Fruit fly (Drosophila melanogaster) whole organism, pupa: ENCODE measurements around the gene mdlc.

Experiments
- CG10348 ChIP-seq: fragments of 200-800 bp; sonication (Bioruptor generic); IDR thresholded peaks from 2 replicates; pipeline ENCODE4 v1.3.6; 2022; ENCODE audit warnings: missing biosample characterization, missing genetic modification characterization
- CG12605 ChIP-seq: fragments of 200-800 bp; sonication (Bioruptor generic); IDR thresholded peaks from 2 replicates; pipeline ENCODE4 v1.3.6; 2022; ENCODE audit warnings: missing biosample characterization, missing genetic modification characterization
- CG13204 ChIP-seq: fragments of 200-800 bp; sonication (Bioruptor generic); optimal IDR thresholded peaks from 2 replicates; lab custom pipeline; 2018; ENCODE audit warnings: missing biosample characterization, mild to moderate bottlenecking, missing genetic modification characterization, moderate library complexity
- CG14655 ChIP-seq: fragments of 200-800 bp; sonication (Bioruptor generic); optimal IDR thresholded peaks from 3 replicates; lab custom pipeline; 2017; ENCODE audit warnings: mild to moderate bottlenecking, missing biosample characterization, missing genetic modification reagents, missing genetic modification characterization
- CG15710 ChIP-seq: fragments of 200-800 bp; sonication (Bioruptor generic); optimal IDR thresholded peaks from 2 replicates; lab custom pipeline; 2018; ENCODE audit warnings: missing biosample characterization, mild to moderate bottlenecking, missing genetic modification characterization, moderate library complexity
- CG17806 ChIP-seq: fragments of 200-800 bp; sonication (Bioruptor generic); optimal IDR thresholded peaks from 2 replicates; lab custom pipeline; 2018; ENCODE audit warnings: missing biosample characterization, mild to moderate bottlenecking, missing genetic modification characterization, moderate library complexity
- CG32121 ChIP-seq: fragments of 200-800 bp; sonication (Bioruptor generic); IDR thresholded peaks from 2 replicates; pipeline ENCODE4 v1.3.6; 2022; ENCODE audit warnings: missing biosample characterization, missing genetic modification characterization
- CG34367 ChIP-seq: fragments of 200-800 bp; sonication (Bioruptor generic); optimal IDR thresholded peaks from 2 replicates; lab custom pipeline; 2018; ENCODE audit warnings: missing biosample characterization, mild to moderate bottlenecking, missing genetic modification characterization
- CG4496 ChIP-seq: fragments of 200-800 bp; sonication (Bioruptor generic); IDR thresholded peaks from 3 replicates; pipeline ENCODE4 v1.3.6; 2022; ENCODE audit warnings: missing biosample characterization, missing genetic modification characterization
- CG8159 ChIP-seq: fragments of 200-800 bp; sonication (Bioruptor generic); optimal IDR thresholded peaks from 3 replicates; lab custom pipeline; 2018; ENCODE audit warnings: missing biosample characterization, mild to moderate bottlenecking, missing genetic modification characterization, moderate library complexity
- CG8301 ChIP-seq: fragments of 200-800 bp; sonication (Bioruptor generic); optimal IDR thresholded peaks from 2 replicates; lab custom pipeline; 2018; ENCODE audit warnings: missing biosample characterization, mild to moderate bottlenecking, missing genetic modification characterization
- CG9948 ChIP-seq: fragments of 200-800 bp; sonication (Bioruptor generic); optimal IDR thresholded peaks from 2 replicates; lab custom pipeline; 2018; ENCODE audit warnings: missing biosample characterization, mild to moderate bottlenecking, missing genetic modification characterization, moderate library complexity
- D1 ChIP-seq: fragments of 200-800 bp; sonication (Bioruptor generic); optimal IDR thresholded peaks from 2 replicates; lab custom pipeline; 2018; ENCODE audit warnings: missing biosample characterization, mild to moderate bottlenecking, missing genetic modification characterization, moderate library complexity
- EcR ChIP-seq: fragments of 200-800 bp; sonication (Bioruptor generic); optimal IDR thresholded peaks from 3 replicates; lab custom pipeline; 2019; ENCODE audit warnings: missing biosample characterization, missing genetic modification characterization, mild to moderate bottlenecking, moderate library complexity, missing genetic modification reagents
- Ets98B ChIP-seq: fragments of 200-800 bp; sonication (Bioruptor generic); IDR thresholded peaks from 2 replicates; pipeline ENCODE4 v1.3.6; 2022; ENCODE audit warnings: missing biosample characterization, missing genetic modification characterization
- Pif1A ChIP-seq: fragments of 200-800 bp; sonication (Bioruptor generic); optimal IDR thresholded peaks from 3 replicates; lab custom pipeline; 2016; ENCODE audit warnings: missing biosample characterization, missing genetic modification characterization
- Pif1B ChIP-seq: fragments of 200-800 bp; sonication (Bioruptor generic); optimal IDR thresholded peaks from 3 replicates; lab custom pipeline; 2016; ENCODE audit warnings: missing biosample characterization, missing genetic modification characterization
- Snoo ChIP-seq: fragments of 200-800 bp; sonication (Bioruptor generic); optimal IDR thresholded peaks from 3 replicates; lab custom pipeline; 2017; ENCODE audit warnings: missing biosample characterization, mild to moderate bottlenecking, missing genetic modification characterization, inconsistent platforms
- fd96Ca ChIP-seq: fragments of 200-800 bp; sonication (Bioruptor generic); IDR thresholded peaks from 3 replicates; pipeline ENCODE4 v1.3.6; 2022; ENCODE audit warnings: missing biosample characterization, missing genetic modification characterization
- gl ChIP-seq: fragments of 200-800 bp; sonication (Bioruptor generic); optimal IDR thresholded peaks from 2 replicates; lab custom pipeline; 2018; ENCODE audit warnings: missing biosample characterization, mild to moderate bottlenecking, missing genetic modification characterization
- rn ChIP-seq: fragments of 200-800 bp; sonication (Bioruptor generic); IDR thresholded peaks from 2 replicates; pipeline ENCODE4 v1.3.6; 2022; ENCODE audit warnings: missing biosample characterization, missing genetic modification characterization

Gene mdlc

dm6 chr3R:20057501-20057900, at the start of gene mdlc:
Gene mdlc (plus strand): TSS chr3R:20057748.
- TF ChIP-seq CG8159 (tag; lab: Kevin White, UChicago) (no peak), CG13204 (GFP tag; lab: Kevin White, UChicago) (no peak), CG14655 (GFP tag; lab: Kevin White, UChicago) (no peak), CG9948 (tag; lab: Kevin White, UChicago) (no peak), Ets98B (GFP tag; lab: Robert Waterston, UW) (no peak), CG17806 (tag; lab: Kevin White, UChicago) (no peak), EcR (GFP tag; lab: Kevin White, UChicago) (no peak), rn (GFP tag; lab: Robert Waterston, UW) (no peak), CG32121 (GFP tag; lab: Robert Waterston, UW) (no peak), Pif1A (GFP tag; lab: Kevin White, UChicago) (no peak), CG4496 (GFP tag; lab: Robert Waterston, UW) (no peak), gl (tag; lab: Kevin White, UChicago) (no peak), CG34367 (tag; lab: Kevin White, UChicago) (no peak), D1 (tag; lab: Kevin White, UChicago) (no peak), fd96Ca (GFP tag; lab: Robert Waterston, UW) (no peak), Pif1B (GFP tag; lab: Kevin White, UChicago) (no peak), CG12605 (GFP tag; lab: Robert Waterston, UW) (no peak), CG10348 (no peak), Snoo (tag; lab: Kevin White, UChicago) (no peak), CG8301 (tag; lab: Kevin White, UChicago) (no peak)

- TF ChIP-seq Pif1B (GFP tag; lab: Kevin White, UChicago) (no peak), EcR (GFP tag; lab: Kevin White, UChicago) (no peak), fd96Ca (GFP tag; lab: Robert Waterston, UW) (no peak), D1 (tag; lab: Kevin White, UChicago) (no peak), CG12605 (GFP tag; lab: Robert Waterston, UW) (peak; percentile 5; the same call in 1 of the 2 replicates), CG4496 (GFP tag; lab: Robert Waterston, UW) (peak; percentile 50; the same call in 2 of the 3 replicates), CG34367 (tag; lab: Kevin White, UChicago) (no peak), CG9948 (tag; lab: Kevin White, UChicago) (peak; percentile 40), Ets98B (GFP tag; lab: Robert Waterston, UW) (peak; percentile 5; the same call in 1 of the 2 replicates), CG14655 (GFP tag; lab: Kevin White, UChicago) (no peak), gl (tag; lab: Kevin White, UChicago) (no peak), CG32121 (GFP tag; lab: Robert Waterston, UW) (no peak; the same call in 1 of the 2 replicates), CG8301 (tag; lab: Kevin White, UChicago) (no peak), Snoo (tag; lab: Kevin White, UChicago) (no peak), CG15710 (tag; lab: Kevin White, UChicago) (peak; percentile 13), CG8159 (tag; lab: Kevin White, UChicago) (peak; percentile 66), Pif1A (GFP tag; lab: Kevin White, UChicago) (no peak)
Measured at dm6 chr3R:20008372-20009051, 49.0 kb upstream of the mdlc start, which contains the start of the genes Hs6st and MED25. Gene Hs6st (minus strand): TSS chr3R:20008512. Gene MED25 (plus strand): TSS chr3R:20008947.

DNA sequence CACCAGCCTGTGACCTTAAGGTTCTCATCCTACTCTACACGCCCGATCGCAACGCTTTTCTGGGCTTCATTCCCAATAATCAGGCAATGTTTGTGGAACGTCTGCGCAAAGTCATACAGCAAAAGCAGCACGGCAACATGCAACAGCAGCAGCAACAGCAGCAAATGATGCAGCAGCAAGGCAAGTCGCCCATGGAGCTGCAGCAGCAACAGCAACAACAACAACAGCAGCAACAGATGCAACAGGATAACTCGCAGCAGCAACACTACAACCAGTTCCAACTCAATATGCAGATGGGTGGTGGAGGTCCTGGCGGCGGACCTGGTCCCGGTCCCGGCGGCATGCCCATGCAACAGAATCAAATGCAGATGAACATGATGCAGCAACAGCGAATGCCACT, 46.6 kb upstream of the mdlc start:
- TF ChIP-seq CG32121 (GFP tag; lab: Robert Waterston, UW), result no peak
- TF ChIP-seq rn (GFP tag; lab: Robert Waterston, UW), result no peak
- TF ChIP-seq D1 (tag; lab: Kevin White, UChicago), result no peak
- no peak for TF ChIP-seq CG8159 (tag; lab: Kevin White, UChicago)
- no peak for TF ChIP-seq Pif1B (GFP tag; lab: Kevin White, UChicago)
- TF ChIP-seq CG14655 (GFP tag; lab: Kevin White, UChicago), result no peak

dm6 chr3R:20012688-20013087, 44.9 kb upstream of the mdlc start:
- TF ChIP-seq CG8159 (tag; lab: Kevin White, UChicago) (no peak), gl (tag; lab: Kevin White, UChicago) (no peak), Pif1B (GFP tag; lab: Kevin White, UChicago) (no peak)
- TF ChIP-seq, all 21 proteins: peak for 0

DNA sequence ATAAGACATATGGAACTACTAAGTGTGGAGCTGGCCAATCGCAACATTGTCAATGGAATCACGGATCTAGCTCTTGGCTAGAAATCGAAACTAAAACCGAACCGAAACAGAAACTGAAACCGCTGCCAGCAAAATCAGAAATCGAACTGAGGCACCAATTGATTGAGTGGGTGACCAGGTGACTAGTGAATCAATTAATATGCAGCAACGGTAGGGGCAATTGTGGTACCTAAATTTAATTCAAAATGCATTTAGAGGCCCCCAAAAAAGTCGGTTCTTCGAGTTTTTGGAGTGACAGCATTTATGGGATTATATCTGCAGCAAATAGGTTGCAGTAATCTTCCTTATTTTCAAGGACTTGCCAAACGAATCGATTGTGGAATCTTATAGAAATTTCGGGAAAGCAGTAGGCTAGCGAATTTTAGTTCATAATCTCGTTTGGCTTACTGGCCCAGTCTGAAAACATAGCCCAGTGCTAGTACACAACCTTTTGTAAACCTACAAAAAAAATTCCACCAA, 44.1 kb upstream of the mdlc start, which contains the start of the genes CG17190 and CG4836:
Gene CG17190, minus strand, starts transcription at position 101 of the 519 bp plus-strand sequence.
Gene CG4836, plus strand, starts transcription at position 469 of the 519 bp plus-strand sequence.
- TF ChIP-seq CG9948 (tag; lab: Kevin White, UChicago) (no peak), CG13204 (GFP tag; lab: Kevin White, UChicago) (no peak), CG15710 (tag; lab: Kevin White, UChicago) (no peak), CG14655 (GFP tag; lab: Kevin White, UChicago) (no peak), Ets98B (GFP tag; lab: Robert Waterston, UW) (no peak)
